Worm (Caenorhabditis elegans) whole organism, L4 larva: ENCODE data around the gene F40F8.3.

Experiments used
- F26F4.8 ChIP-seq: fragments of 200-800 bp; sonication (Bioruptor generic); conservative IDR thresholded peaks from 2 replicates; pipeline ENCODE4 v1.3.6; 2022; ENCODE audit warnings: missing genetic modification characterization, missing compliant biosample characterization
- F37D6.2 ChIP-seq: sonication (generic microtip); optimal IDR thresholded peaks from 2 replicates; lab custom pipeline; 2016; ENCODE audit warnings: mild to moderate bottlenecking, missing genetic modification characterization, missing compliant biosample characterization
- F44E2.7 ChIP-seq: fragments of 200-800 bp; sonication (Bioruptor generic); IDR thresholded peaks from 2 replicates; pipeline ENCODE4 v2.1.2; 2022; ENCODE audit warnings: missing genetic modification characterization, missing compliant biosample characterization
- F49E8.2 ChIP-seq: sonication (generic microtip); optimal IDR thresholded peaks from 2 replicates; lab custom pipeline; 2016; ENCODE audit warnings: missing compliant biosample characterization, mild to moderate bottlenecking, missing genetic modification characterization, borderline replicate concordance
- T20F7.1 ChIP-seq: fragments of 200-800 bp; sonication (Bioruptor generic); optimal IDR thresholded peaks from 2 replicates; lab custom pipeline; 2018; ENCODE audit warnings: mild to moderate bottlenecking, missing genetic modification characterization, missing compliant biosample characterization
- T26A8.4 ChIP-seq: fragments of 200-800 bp; sonication (Bioruptor generic); IDR thresholded peaks from 2 replicates; pipeline ENCODE4 v1.3.6; 2022; ENCODE audit warnings: missing genetic modification characterization, missing compliant biosample characterization
- Y75B8A.6 ChIP-seq: fragments of 200-800 bp; sonication (Bioruptor generic); IDR thresholded peaks from 2 replicates; pipeline ENCODE4 v1.3.6; 2022; ENCODE audit warnings: missing genetic modification reagents, missing genetic modification characterization, missing compliant biosample characterization
- ZK546.5 ChIP-seq, 2 experiments: sonication (generic microtip); optimal IDR thresholded peaks; 2 replicates each; lab custom pipeline; 2017; ENCODE audit warnings: missing biosample characterization in 2 of 2, missing genetic modification characterization in 2 of 2
- aha-1 ChIP-seq: fragments of 150-350 bp; peaks from one replicate; lab custom pipeline; 2014; ENCODE audit warnings: missing biosample characterization, missing genetic modification characterization
- arid-1 ChIP-seq: fragments of 200-800 bp; sonication (Bioruptor generic); conservative IDR thresholded peaks from 2 replicates; pipeline ENCODE4 v1.3.6; 2022; ENCODE audit warnings: missing genetic modification reagents, missing genetic modification characterization, missing compliant biosample characterization
- daf-16 ChIP-seq, 3 experiments: sonication (generic microtip); optimal IDR thresholded peaks; 2 replicates each; lab custom pipeline; 2016 to 2017; ENCODE audit warnings: missing genetic modification characterization in 3 of 3, missing genetic modification reagents in 3 of 3, mild to moderate bottlenecking in 2 of 3, missing compliant biosample characterization in 2 of 3, missing biosample characterization in 1 of 3, moderate library complexity in 1 of 3
- daf-19 ChIP-seq: fragments of 200-800 bp; sonication (Bioruptor generic); conservative IDR thresholded peaks from 2 replicates; pipeline ENCODE4 v1.3.6; 2022; ENCODE audit warnings: missing genetic modification characterization, missing compliant biosample characterization
- daf-8 ChIP-seq: fragments of 200-800 bp; sonication (Bioruptor generic); IDR thresholded peaks from 2 replicates; pipeline ENCODE4 v1.3.6; 2022; ENCODE audit warnings: missing genetic modification characterization, missing compliant biosample characterization
- dve-1 ChIP-seq: sonication (generic microtip); optimal IDR thresholded peaks from 2 replicates; lab custom pipeline; 2017; ENCODE audit warnings: antibody characterized with exemption, mild to moderate bottlenecking, missing genetic modification characterization, missing compliant biosample characterization; ENCODE audit not compliant: insufficient read depth
- egl-27 ChIP-seq: sonication (generic microtip); optimal IDR thresholded peaks from 3 replicates; lab custom pipeline; 2017; ENCODE audit warnings: missing biosample characterization, missing genetic modification reagents, missing genetic modification characterization
- fkh-10 ChIP-seq: fragments of 150-350 bp; optimal IDR thresholded peaks from 2 replicates; lab custom pipeline; 2014; ENCODE audit warnings: missing biosample characterization, missing genetic modification reagents, missing genetic modification characterization
- hif-1 ChIP-seq, 2 experiments: sonication (generic microtip); optimal IDR thresholded peaks; 2 replicates each; lab custom pipeline; 2016 to 2017; ENCODE audit warnings: missing compliant biosample characterization in 2 of 2, missing genetic modification characterization in 2 of 2, missing genetic modification reagents in 2 of 2, missing genotype in 2 of 2, mild to moderate bottlenecking in 1 of 2
- hlh-11 ChIP-seq: fragments of 200-800 bp; sonication (Bioruptor generic); optimal IDR thresholded peaks from 2 replicates; lab custom pipeline; 2018; ENCODE audit warnings: mild to moderate bottlenecking, missing genetic modification characterization, missing compliant biosample characterization
- hlh-30 ChIP-seq: sonication (generic microtip); optimal IDR thresholded peaks from 2 replicates; lab custom pipeline; 2017; ENCODE audit warnings: antibody characterized with exemption, mild to moderate bottlenecking, missing genetic modification characterization, missing compliant biosample characterization; ENCODE audit not compliant: insufficient read depth
- lin-1 ChIP-seq: fragments of 200-800 bp; sonication (Bioruptor generic); IDR thresholded peaks from 2 replicates; pipeline ENCODE4 v1.3.6; 2022; ENCODE audit warnings: missing genetic modification reagents, missing genetic modification characterization, missing compliant biosample characterization
- lin-13 ChIP-seq: fragments of 150-350 bp; optimal IDR thresholded peaks from 2 replicates; lab custom pipeline; 2014; ENCODE audit warnings: missing biosample characterization, missing genetic modification reagents, missing genetic modification characterization
- lin-15B ChIP-seq: fragments of 150-350 bp; sonication (generic microtip); optimal IDR thresholded peaks from 3 replicates; lab custom pipeline; 2014; ENCODE audit warnings: missing biosample characterization, missing genetic modification characterization
- lin-29 ChIP-seq: fragments of 200-800 bp; sonication (Bioruptor generic); IDR thresholded peaks from 2 replicates; pipeline ENCODE4 v1.3.6; 2022; ENCODE audit warnings: missing genetic modification reagents, missing genetic modification characterization, missing compliant biosample characterization
- lin-38 ChIP-seq: fragments of 200-800 bp; sonication (Bioruptor generic); IDR thresholded peaks from 2 replicates; pipeline ENCODE4 v1.3.6; 2022; ENCODE audit warnings: missing genetic modification reagents, missing genetic modification characterization, missing compliant biosample characterization
- madf-5 ChIP-seq, 2 experiments: fragments of 200-800 bp; sonication (Bioruptor generic); IDR thresholded peaks; 2 replicates each; pipeline ENCODE4 v1.3.6; 2022; ENCODE audit warnings: missing compliant biosample characterization in 2 of 2, missing genetic modification characterization in 2 of 2
- mdt-29 ChIP-seq: fragments of 200-800 bp; sonication (Bioruptor generic); IDR thresholded peaks from 2 replicates; pipeline ENCODE4 v1.3.6; 2022; ENCODE audit warnings: missing genetic modification reagents, missing genetic modification characterization, missing compliant biosample characterization
- mep-1 ChIP-seq: fragments of 150-350 bp; sonication (generic microtip); optimal IDR thresholded peaks from 3 replicates; lab custom pipeline; 2014; ENCODE audit warnings: missing biosample characterization, missing genetic modification characterization
- nhr-102 ChIP-seq: sonication (generic microtip); optimal IDR thresholded peaks from 2 replicates; lab custom pipeline; 2016; ENCODE audit warnings: mild to moderate bottlenecking, missing genetic modification characterization, moderate library complexity, missing compliant biosample characterization
- nhr-111 ChIP-seq: fragments of 200-800 bp; sonication (Bioruptor generic); optimal IDR thresholded peaks from 2 replicates; lab custom pipeline; 2018; ENCODE audit warnings: mild to moderate bottlenecking, missing genetic modification characterization, missing compliant biosample characterization
- nhr-237 ChIP-seq: sonication (generic microtip); optimal IDR thresholded peaks from 2 replicates; lab custom pipeline; 2017; ENCODE audit warnings: missing biosample characterization, missing genetic modification characterization
- nhr-28 ChIP-seq: fragments of 150-350 bp; optimal IDR thresholded peaks from 2 replicates; lab custom pipeline; 2014; ENCODE audit warnings: missing biosample characterization, missing genetic modification characterization
- nhr-42 ChIP-seq: fragments of 200-800 bp; sonication (Bioruptor generic); IDR thresholded peaks from 2 replicates; pipeline ENCODE4 v1.3.6; 2022; ENCODE audit warnings: missing genetic modification characterization, missing compliant biosample characterization
- nhr-76 ChIP-seq: fragments of 150-350 bp; optimal IDR thresholded peaks from 2 replicates; lab custom pipeline; 2014; ENCODE audit warnings: missing biosample characterization, missing genetic modification characterization
- nhr-77 ChIP-seq: fragments of 150-350 bp; optimal IDR thresholded peaks from 2 replicates; lab custom pipeline; 2014; ENCODE audit warnings: missing biosample characterization, missing genetic modification characterization
- pha-4 ChIP-seq, 2 experiments: fragments of 150-350 bp in 1 of 2; fragments of 200-800 bp in 1 of 2; sonication (Bioruptor generic) in 1 of 2; IDR thresholded peaks in 1 of 2; optimal IDR thresholded peaks in 1 of 2; 2 replicates each; pipeline versions ENCODE4 v1.3.6 to Lab custom; 2014 to 2022; ENCODE audit warnings: missing genetic modification characterization in 2 of 2, missing genetic modification reagents in 2 of 2, missing biosample characterization in 1 of 2, missing compliant biosample characterization in 1 of 2
- php-3 ChIP-seq: fragments of 200-800 bp; sonication (Bioruptor generic); IDR thresholded peaks from 2 replicates; pipeline ENCODE4 v1.3.6; 2022; ENCODE audit warnings: missing genetic modification reagents, missing genetic modification characterization, missing compliant biosample characterization
- pqm-1 ChIP-seq: sonication (generic microtip); optimal IDR thresholded peaks from 2 replicates; lab custom pipeline; 2017; ENCODE audit warnings: missing biosample characterization, missing genetic modification characterization
- skn-1 ChIP-seq: fragments of 150-350 bp; optimal IDR thresholded peaks from 2 replicates; lab custom pipeline; 2014; ENCODE audit warnings: missing biosample characterization, missing genetic modification characterization
- snpc-1.2 ChIP-seq: fragments of 200-800 bp; sonication (Bioruptor generic); IDR thresholded peaks from 2 replicates; pipeline ENCODE4 v1.3.6; 2022; ENCODE audit warnings: missing genetic modification reagents, missing genetic modification characterization, missing compliant biosample characterization
- snpc-4 ChIP-seq: fragments of 150-350 bp; optimal IDR thresholded peaks from 2 replicates; lab custom pipeline; 2014; ENCODE audit warnings: missing biosample characterization, missing genetic modification characterization
- spr-1 ChIP-seq: sonication (generic microtip); optimal IDR thresholded peaks from 2 replicates; lab custom pipeline; 2016; ENCODE audit warnings: mild to moderate bottlenecking, missing genetic modification characterization, missing compliant biosample characterization
- spr-3 ChIP-seq: fragments of 200-800 bp; sonication (Bioruptor generic); optimal IDR thresholded peaks from 2 replicates; lab custom pipeline; 2018; ENCODE audit warnings: mild to moderate bottlenecking, missing genetic modification characterization, missing compliant biosample characterization
- unc-130 ChIP-seq: sonication (generic microtip); optimal IDR thresholded peaks from 2 replicates; lab custom pipeline; 2016; ENCODE audit warnings: missing genetic modification reagents, missing genetic modification characterization, missing compliant biosample characterization
- zfp-2 ChIP-seq: sonication (generic microtip); optimal IDR thresholded peaks from 2 replicates; lab custom pipeline; 2016; ENCODE audit warnings: mild to moderate bottlenecking, missing genetic modification characterization, missing compliant biosample characterization
- zip-11 ChIP-seq: fragments of 200-800 bp; sonication (Bioruptor generic); IDR thresholded peaks from 2 replicates; pipeline ENCODE4 v1.3.6; 2022; ENCODE audit warnings: missing genetic modification characterization, missing compliant biosample characterization

The F40F8.3 gene

ce11 chrII:11155400-11155799 is 26.3 kb downstream of the F40F8.3 start (continued):
- TF ChIP-seq skn-1 (tag; lab: Kevin White, UChicago) (no peak), nhr-76 (tag; lab: Kevin White, UChicago) (no peak), pha-4 (GFP tag; IDR thresholded peaks at IDR 0.05; lab: Robert Waterston, UW) (no peak), pha-4 (tag; optimal IDR thresholded peaks at IDR 0.05; lab: Kevin White, UChicago) (no peak)

ce11 chrII:11156160-11156559 is 27.1 kb downstream of the F40F8.3 start:
- TF ChIP-seq F26F4.8, result no peak
- TF ChIP-seq daf-16 (GFP tag; optimal IDR thresholded peaks at IDR 0.05; lab: Kevin White, UChicago), result no peak
- TF ChIP-seq daf-16 (tag; optimal IDR thresholded peaks at IDR 0.05; lab: Kevin White, UChicago), result peak; percentile 90
- TF ChIP-seq hlh-11 (tag; lab: Kevin White, UChicago), result peak; percentile 16
- TF ChIP-seq nhr-77 (tag; lab: Kevin White, UChicago), result peak; percentile 50
- no peak for TF ChIP-seq aha-1 (tag; lab: Kevin White, UChicago)
- TF ChIP-seq lin-15B (tag; lab: Kevin White, UChicago), result no peak
- TF ChIP-seq dve-1 (tag; lab: Kevin White, UChicago), result peak; percentile 43
- TF ChIP-seq F49E8.2 (tag; lab: Kevin White, UChicago), result no peak
- no peak for TF ChIP-seq zip-11 (GFP tag; lab: Robert Waterston, UW)
- no peak for TF ChIP-seq fkh-10 (GFP tag; lab: Kevin White, UChicago)
- TF ChIP-seq nhr-28 (tag; lab: Kevin White, UChicago), result peak; percentile 53
- TF ChIP-seq hlh-30 (tag; lab: Kevin White, UChicago), result peak; percentile 3

ce11 chrII:11157660-11158059 is 28.6 kb downstream of the F40F8.3 start:
- TF ChIP-seq mep-1 (tag; lab: Kevin White, UChicago), result peak; percentile 72
- TF ChIP-seq zfp-2, result no peak
- TF ChIP-seq nhr-42 (GFP tag; lab: Robert Waterston, UW), result peak; percentile 74
- peak; percentile 16 for TF ChIP-seq nhr-102
- TF ChIP-seq nhr-237 (tag; lab: Kevin White, UChicago), result no peak
- TF ChIP-seq aha-1 (tag; lab: Kevin White, UChicago), result no peak
- no peak for TF ChIP-seq snpc-4 (tag; lab: Kevin White, UChicago)
- TF ChIP-seq egl-27, result no peak
- TF ChIP-seq F49E8.2 (tag; lab: Kevin White, UChicago), result no peak
- TF ChIP-seq lin-29 (GFP tag; lab: Robert Waterston, UW), result 0 out of 2 replicates have a peak, but pooled peaks have one; percentile 44
- peak; percentile 30 for TF ChIP-seq lin-13
- TF ChIP-seq T26A8.4 (GFP tag; lab: Robert Waterston, UW), result peak; percentile 74
- peak; percentile 60 for TF ChIP-seq php-3 (GFP tag; lab: Robert Waterston, UW)
- TF ChIP-seq daf-19 (GFP tag; lab: Robert Waterston, UW), result peak; percentile 77
- 0 out of 4 replicates have a peak, but pooled peaks of 1 of the 2 experiments have one; percentile 52 for TF ChIP-seq madf-5 (GFP tag; IDR thresholded peaks at IDR 0.05; lab: Robert Waterston, UW)
- TF ChIP-seq snpc-1.2 (GFP tag; lab: Robert Waterston, UW), result peak; percentile 77; the same call in 1 of the 2 replicates
- TF ChIP-seq lin-38, result peak; percentile 83
- peak; percentile 3 for TF ChIP-seq T20F7.1 (GFP tag; lab: Kevin White, UChicago)
- no peak for TF ChIP-seq spr-1 (tag; lab: Kevin White, UChicago)
- 0 out of 2 replicates have a peak, but pooled peaks have one; percentile 14 for TF ChIP-seq F44E2.7 (GFP tag; lab: Robert Waterston, UW)
- TF ChIP-seq mdt-29, result 0 out of 2 replicates have a peak, but pooled peaks have one; percentile 45
- TF ChIP-seq nhr-111 (GFP tag; lab: Kevin White, UChicago), result no peak
- peak in 1 of 2 experiments; percentile 40 for TF ChIP-seq hif-1 (tag; optimal IDR thresholded peaks at IDR 0.05; lab: Kevin White, UChicago)
- peak; percentile 43 for TF ChIP-seq nhr-77 (tag; lab: Kevin White, UChicago)
- TF ChIP-seq Y75B8A.6 (GFP tag; lab: Robert Waterston, UW), result no peak
- no peak for TF ChIP-seq daf-8 (GFP tag; lab: Robert Waterston, UW)
- peak; percentile 29 for TF ChIP-seq spr-3
- TF ChIP-seq unc-130, result peak; percentile 14
- TF ChIP-seq hlh-30 (tag; lab: Kevin White, UChicago), result peak; percentile 29
- TF ChIP-seq nhr-28 (tag; lab: Kevin White, UChicago), result peak; percentile 34
- TF ChIP-seq pqm-1 (tag; lab: Kevin White, UChicago), result no peak
- TF ChIP-seq arid-1 (GFP tag; lab: Robert Waterston, UW), result peak; percentile 68
- no peak for TF ChIP-seq F37D6.2
- peak; percentile 47; the same call in 1 of the 2 replicates for TF ChIP-seq lin-1
- TF ChIP-seq ZK546.5 (tag; optimal IDR thresholded peaks at IDR 0.05; lab: Kevin White, UChicago), result no peak
